Fruit fly (Drosophila melanogaster) S2 (cell line): ENCODE data around the gene Drsl4.

Experiments
- CG8478 ChIP-seq: fragments of >200 bp; optimal IDR thresholded peaks from 2 replicates; lab custom pipeline; 2018
- CTCF ChIP-seq, 2 experiments: fragments of >200 bp; optimal IDR thresholded peaks; 2 replicates each; lab custom pipeline; 2018

dm6 chr3L:3266306-3266705 is 49.1 kb upstream of the Drsl4 start:
- TF ChIP-seq CG8478 (lab: Kevin White, UChicago) (no peak), CTCF (optimal IDR thresholded peaks at IDR 0.05; lab: Kevin White, UChicago) (no peak)
